Fruit fly (Drosophila melanogaster) whole organism, embryonic: ENCODE measurements around the gene CG5377.

Experiments used
- Aef1 ChIP-seq: fragments of 200-800 bp; sonication (Bioruptor generic); IDR thresholded peaks from 3 replicates; pipeline ENCODE4 v1.3.6; 2022; ENCODE audit warnings: missing biosample characterization, missing genetic modification characterization
- B-H2 ChIP-seq: fragments of 200-800 bp; sonication (Bioruptor generic); optimal IDR thresholded peaks from 2 replicates; lab custom pipeline; 2018; ENCODE audit warnings: missing biosample characterization, mild to moderate bottlenecking, missing genetic modification characterization
- CG10209 ChIP-seq: fragments of 200-800 bp; sonication (Bioruptor generic); optimal IDR thresholded peaks from 3 replicates; lab custom pipeline; 2017; ENCODE audit warnings: missing biosample characterization, mild to moderate bottlenecking, missing genetic modification characterization, missing genetic modification reagents
- CG10366 ChIP-seq: fragments of 200-800 bp; sonication (Bioruptor generic); IDR thresholded peaks from 2 replicates; pipeline ENCODE4 v1.3.6; 2022; ENCODE audit warnings: missing biosample characterization, missing genetic modification characterization
- CG11696 ChIP-seq: fragments of 200-800 bp; sonication (Bioruptor generic); IDR thresholded peaks from 2 replicates; pipeline ENCODE4 v1.3.6; 2022; ENCODE audit warnings: missing biosample characterization, missing genetic modification characterization
- CG12236 ChIP-seq: fragments of 200-800 bp; sonication (Bioruptor generic); optimal IDR thresholded peaks from 2 replicates; lab custom pipeline; 2016; ENCODE audit warnings: missing biosample characterization, missing genetic modification characterization
- CG12744 ChIP-seq: fragments of 200-800 bp; sonication (Bioruptor generic); optimal IDR thresholded peaks from 2 replicates; lab custom pipeline; 2016; ENCODE audit warnings: missing biosample characterization, missing genetic modification characterization
- CG14441 ChIP-seq: fragments of 200-800 bp; sonication (Bioruptor generic); IDR thresholded peaks from 2 replicates; pipeline ENCODE4 v1.3.6; 2022; ENCODE audit warnings: missing biosample characterization, missing genetic modification characterization
- CG15011 ChIP-seq: fragments of 200-800 bp; sonication (Bioruptor generic); optimal IDR thresholded peaks from 3 replicates; lab custom pipeline; 2018; ENCODE audit warnings: missing biosample characterization, mild to moderate bottlenecking, missing genetic modification characterization
- CG1603 ChIP-seq: fragments of 200-800 bp; sonication (Bioruptor generic); optimal IDR thresholded peaks from 2 replicates; lab custom pipeline; 2019; ENCODE audit warnings: missing biosample characterization, mild to moderate bottlenecking, missing genetic modification characterization, moderate library complexity
- CG1647 ChIP-seq: fragments of 200-800 bp; sonication (Bioruptor generic); optimal IDR thresholded peaks from 3 replicates; lab custom pipeline; 2016; ENCODE audit warnings: missing biosample characterization, missing genetic modification characterization
- CG17361 ChIP-seq: fragments of 200-800 bp; sonication (Bioruptor generic); IDR thresholded peaks from 3 replicates; pipeline ENCODE4 v1.3.6; 2022; ENCODE audit warnings: missing biosample characterization, missing genetic modification characterization
- CG17568 ChIP-seq: fragments of 200-800 bp; sonication (Bioruptor generic); optimal IDR thresholded peaks from 2 replicates; lab custom pipeline; 2018; ENCODE audit warnings: missing biosample characterization, mild to moderate bottlenecking, missing genetic modification characterization, moderate library complexity
- CG32532 ChIP-seq: fragments of 200-800 bp; sonication (Bioruptor generic); IDR thresholded peaks from 2 replicates; pipeline ENCODE4 v1.3.6; 2022; ENCODE audit warnings: missing biosample characterization, missing genetic modification characterization
- CG32772 ChIP-seq: fragments of 200-800 bp; sonication (Bioruptor generic); IDR thresholded peaks from 2 replicates; pipeline ENCODE4 v1.3.6; 2022; ENCODE audit warnings: missing biosample characterization, missing genetic modification characterization
- CG4820 ChIP-seq: fragments of 200-800 bp; sonication (Bioruptor generic); optimal IDR thresholded peaks from 3 replicates; lab custom pipeline; 2016; ENCODE audit warnings: missing biosample characterization, missing genetic modification characterization
- CG5245 ChIP-seq: fragments of 200-800 bp; sonication (Bioruptor generic); optimal IDR thresholded peaks from 3 replicates; lab custom pipeline; 2016; ENCODE audit warnings: missing biosample characterization, missing genetic modification characterization
- CG6175 ChIP-seq: fragments of 200-800 bp; sonication (Bioruptor generic); IDR thresholded peaks from 3 replicates; pipeline ENCODE4 v1.3.6; 2022; ENCODE audit warnings: missing biosample characterization, missing genetic modification characterization
- CG6654 ChIP-seq: fragments of 200-800 bp; sonication (Bioruptor generic); optimal IDR thresholded peaks from 2 replicates; lab custom pipeline; 2017; ENCODE audit warnings: missing biosample characterization, mild to moderate bottlenecking, missing genetic modification characterization
- CG7357 ChIP-seq: fragments of 200-800 bp; sonication (Bioruptor generic); IDR thresholded peaks from 3 replicates; pipeline ENCODE4 v1.3.6; 2022; ENCODE audit warnings: missing biosample characterization, missing genetic modification characterization
- CG8388 ChIP-seq: fragments of 200-800 bp; sonication (Bioruptor generic); optimal IDR thresholded peaks from 2 replicates; lab custom pipeline; 2019; ENCODE audit warnings: missing biosample characterization, mild to moderate bottlenecking, missing genetic modification characterization, moderate library complexity
- CG9609 ChIP-seq: fragments of 200-800 bp; sonication (Bioruptor generic); optimal IDR thresholded peaks from 3 replicates; lab custom pipeline; 2016; ENCODE audit warnings: missing biosample characterization, missing genetic modification characterization
- Chrac-16 ChIP-seq: fragments of 200-800 bp; sonication (Bioruptor generic); optimal IDR thresholded peaks from 3 replicates; lab custom pipeline; 2016; ENCODE audit warnings: missing biosample characterization, missing genetic modification characterization
- Dip3 ChIP-seq: fragments of 200-800 bp; sonication (Bioruptor generic); optimal IDR thresholded peaks from 3 replicates; lab custom pipeline; 2016; ENCODE audit warnings: missing biosample characterization, missing genetic modification characterization
- ERR ChIP-seq: fragments of 200-800 bp; sonication (Bioruptor generic); optimal IDR thresholded peaks from 2 replicates; lab custom pipeline; 2016; ENCODE audit warnings: missing biosample characterization, missing genetic modification characterization
- HLHmδ ChIP-seq: fragments of 200-800 bp; sonication (Bioruptor generic); optimal IDR thresholded peaks from 2 replicates; lab custom pipeline; 2018; ENCODE audit warnings: missing biosample characterization, mild to moderate bottlenecking, missing genetic modification characterization, moderate library complexity
- Hmx ChIP-seq: fragments of 200-800 bp; sonication (Bioruptor generic); optimal IDR thresholded peaks from 2 replicates; lab custom pipeline; 2016; ENCODE audit warnings: missing biosample characterization, missing genetic modification characterization
- Hr3 ChIP-seq: fragments of 200-800 bp; sonication (Bioruptor generic); optimal IDR thresholded peaks from 3 replicates; lab custom pipeline; 2016; ENCODE audit warnings: missing biosample characterization, missing genetic modification characterization
- Lim3 ChIP-seq: fragments of 200-800 bp; sonication (Bioruptor generic); IDR thresholded peaks from 2 replicates; pipeline ENCODE4 v1.3.6; 2022; ENCODE audit warnings: missing biosample characterization, missing genetic modification characterization
- Med ChIP-seq: fragments of 200-800 bp; sonication (Bioruptor generic); peaks from one replicate; lab custom pipeline; 2016; ENCODE audit warnings: missing biosample characterization, missing genetic modification characterization, mild to moderate bottlenecking, inconsistent platforms, moderate library complexity
- Spps ChIP-seq: fragments of 200-800 bp; sonication (Bioruptor generic); optimal IDR thresholded peaks from 2 replicates; lab custom pipeline; 2018; ENCODE audit warnings: missing biosample characterization, mild to moderate bottlenecking, missing genetic modification characterization
- Ssrp ChIP-seq: fragments of 200-800 bp; sonication (Bioruptor generic); optimal IDR thresholded peaks from 2 replicates; lab custom pipeline; 2018; ENCODE audit warnings: missing biosample characterization, mild to moderate bottlenecking, missing genetic modification characterization, moderate library complexity
- Stat92E ChIP-seq, 3 experiments: fragments of >200 bp in 2 of 3; fragments of 200-800 bp in 1 of 3; sonication (Bioruptor generic) in 1 of 3; optimal IDR thresholded peaks; 2 replicates each; lab custom pipeline; 2017 to 2019; ENCODE audit warnings: missing biosample characterization in 3 of 3, missing genetic modification characterization in 3 of 3, mild to moderate bottlenecking in 1 of 3, moderate library complexity in 1 of 3
- br ChIP-seq: fragments of >200 bp; optimal IDR thresholded peaks from 2 replicates; lab custom pipeline; 2017
- bsh ChIP-seq, 2 experiments: fragments of 200-800 bp; sonication (Bioruptor generic); optimal IDR thresholded peaks; 2 replicates each; lab custom pipeline; 2017 to 2018; ENCODE audit warnings: mild to moderate bottlenecking in 2 of 2, missing biosample characterization in 2 of 2, missing genetic modification characterization in 2 of 2, moderate library complexity in 1 of 2
- chm ChIP-seq: fragments of 200-800 bp; sonication (Bioruptor generic); IDR thresholded peaks from 2 replicates; pipeline ENCODE4 v1.3.6; 2022; ENCODE audit warnings: missing biosample characterization, missing genetic modification characterization
- hb ChIP-seq: fragments of 200-800 bp; sonication (Bioruptor generic); IDR thresholded peaks from 3 replicates; pipeline ENCODE4 v1.3.6; 2022; ENCODE audit warnings: missing biosample characterization, missing genetic modification characterization; ENCODE audit not compliant: partially characterized antibody
- jing ChIP-seq: fragments of 200-800 bp; sonication (Bioruptor generic); optimal IDR thresholded peaks from 2 replicates; lab custom pipeline; 2018; ENCODE audit warnings: missing biosample characterization, mild to moderate bottlenecking, missing genetic modification characterization
- ken ChIP-seq: fragments of 200-800 bp; sonication (Bioruptor generic); IDR thresholded peaks from 3 replicates; pipeline ENCODE4 v1.3.6; 2022; ENCODE audit warnings: missing biosample characterization, missing genetic modification characterization
- nerfin-1 ChIP-seq: fragments of 200-800 bp; sonication (Bioruptor generic); optimal IDR thresholded peaks from 3 replicates; lab custom pipeline; 2019; ENCODE audit warnings: missing biosample characterization, mild to moderate bottlenecking, missing genetic modification characterization, moderate library complexity
- onecut ChIP-seq: fragments of 200-800 bp; sonication (Bioruptor generic); IDR thresholded peaks from 2 replicates; pipeline ENCODE4 v1.3.6; 2022; ENCODE audit warnings: missing biosample characterization, missing genetic modification characterization
- sens-2 ChIP-seq: fragments of 200-800 bp; sonication (Bioruptor generic); IDR thresholded peaks from 2 replicates; pipeline ENCODE4 v1.3.6; 2022; ENCODE audit warnings: missing biosample characterization, missing genetic modification characterization
- sima ChIP-seq: fragments of 200-800 bp; sonication (Bioruptor generic); optimal IDR thresholded peaks from 2 replicates; lab custom pipeline; 2016; ENCODE audit warnings: missing biosample characterization, missing genetic modification characterization
- sr ChIP-seq: fragments of 200-800 bp; sonication (Bioruptor generic); IDR thresholded peaks from 3 replicates; pipeline ENCODE4 v1.3.6; 2022; ENCODE audit warnings: missing biosample characterization, missing genetic modification characterization
- stc ChIP-seq: fragments of 200-800 bp; sonication (Bioruptor generic); IDR thresholded peaks from 2 replicates; pipeline ENCODE4 v1.3.6; 2022; ENCODE audit warnings: missing biosample characterization, missing genetic modification characterization
- tap ChIP-seq: fragments of 200-800 bp; optimal IDR thresholded peaks from 3 replicates; lab custom pipeline; 2019; ENCODE audit warnings: missing biosample characterization, mild to moderate bottlenecking, missing genetic modification characterization, moderate library complexity
- tgo ChIP-seq: fragments of 200-800 bp; sonication (Bioruptor generic); IDR thresholded peaks from 3 replicates; pipeline ENCODE4 v1.3.6; 2022; ENCODE audit warnings: missing biosample characterization, missing genetic modification characterization
- tll ChIP-seq, 2 experiments: fragments of 200-800 bp in 1 of 2; fragments of >200 bp in 1 of 2; sonication (Bioruptor generic) in 1 of 2; optimal IDR thresholded peaks; 2 replicates each; lab custom pipeline; 2017 to 2019; ENCODE audit warnings: missing biosample characterization in 2 of 2, missing genetic modification characterization in 2 of 2, mild to moderate bottlenecking in 1 of 2, moderate library complexity in 1 of 2
- trh ChIP-seq: fragments of 200-800 bp; sonication (Bioruptor generic); optimal IDR thresholded peaks from 2 replicates; lab custom pipeline; 2016; ENCODE audit warnings: missing biosample characterization, missing genetic modification characterization
- tup ChIP-seq: fragments of 200-800 bp; sonication (Bioruptor generic); optimal IDR thresholded peaks from 2 replicates; lab custom pipeline; 2016; ENCODE audit warnings: missing biosample characterization, mild to moderate bottlenecking, missing genetic modification characterization, moderate library complexity
- usp ChIP-seq: fragments of >200 bp; optimal IDR thresholded peaks from 2 replicates; lab custom pipeline; 2017; ENCODE audit warnings: missing biosample characterization, missing genetic modification characterization
- wek ChIP-seq: fragments of 200-800 bp; sonication (Bioruptor generic); optimal IDR thresholded peaks from 3 replicates; lab custom pipeline; 2018; ENCODE audit warnings: missing biosample characterization, mild to moderate bottlenecking, missing genetic modification characterization, moderate library complexity
- zfh1 ChIP-seq: fragments of 200-800 bp; sonication (Bioruptor generic); IDR thresholded peaks from 3 replicates; pipeline ENCODE4 v1.3.6; 2022; ENCODE audit warnings: missing biosample characterization, missing genetic modification characterization

The CG5377 gene

dm6 chr3R:22487037-22487492, 19.1 kb upstream of the CG5377 start, which contains the start of gene Pfdn5 (continued):
- TF ChIP-seq CG1603 (tag; lab: Kevin White, UChicago) (no peak), Spps (tag; lab: Kevin White, UChicago) (no peak), CG11696 (GFP tag; lab: Robert Waterston, UW) (no peak), Stat92E (GFP tag; optimal IDR thresholded peaks at IDR 0.05; lab: Kevin White, UChicago) (no peak), Chrac-16 (no peak), CG4820 (no peak), CG1647 (no peak), tap (tag; lab: Kevin White, UChicago) (no peak), Lim3 (GFP tag; lab: Robert Waterston, UW) (no peak), CG12236 (GFP tag; lab: Kevin White, UChicago) (no peak), Med (GFP tag; lab: Kevin White, UChicago) (peak; percentile 87), CG7357 (GFP tag; lab: Robert Waterston, UW) (no peak), CG9609 (GFP tag; lab: Kevin White, UChicago) (no peak), CG32532 (GFP tag; lab: Robert Waterston, UW) (no peak), ken (GFP tag; lab: Robert Waterston, UW) (no peak), hb (GFP tag; lab: Robert Waterston, UW) (peak; percentile 86), CG6175 (GFP tag; lab: Robert Waterston, UW) (no peak), CG6654 (GFP tag; lab: Kevin White, UChicago) (no peak), ERR (no peak), chm (GFP tag; lab: Robert Waterston, UW) (no peak), sr (GFP tag; lab: Robert Waterston, UW) (peak; percentile 43; the same call in 1 of the 3 replicates), CG15011 (GFP tag; lab: Kevin White, UChicago) (no peak), Aef1 (GFP tag; lab: Robert Waterston, UW) (no peak), Hr3 (GFP tag; lab: Kevin White, UChicago) (no peak), tup (GFP tag; lab: Kevin White, UChicago) (no peak), zfh1 (GFP tag; lab: Robert Waterston, UW) (no peak), CG12744 (GFP tag; lab: Kevin White, UChicago) (no peak), CG5245 (GFP tag; lab: Kevin White, UChicago) (no peak), HLHmδ (GFP tag; lab: Kevin White, UChicago) (no peak), jing (no peak), B-H2 (peak; percentile 38), CG14441 (GFP tag; lab: Robert Waterston, UW) (no peak), Dip3 (GFP tag; lab: Kevin White, UChicago) (no peak), CG17361 (no peak), stc (GFP tag; lab: Robert Waterston, UW) (no peak), tll (GFP tag; optimal IDR thresholded peaks at IDR 0.05; lab: Kevin White, UChicago) (no peak), Ssrp (tag; lab: Kevin White, UChicago) (no peak), CG32772 (no peak), onecut (GFP tag; lab: Robert Waterston, UW) (no peak), CG10209 (GFP tag; lab: Kevin White, UChicago) (no peak), sens-2 (GFP tag; lab: Robert Waterston, UW) (no peak), Hmx (GFP tag; lab: Kevin White, UChicago) (no peak), CG8388 (GFP tag; lab: Kevin White, UChicago) (no peak), CG17568 (GFP tag; lab: Kevin White, UChicago) (no peak), wek (no peak), br (no peak), usp (GFP tag; lab: Kevin White, UChicago) (no peak), trh (no peak), bsh (GFP tag; optimal IDR thresholded peaks at IDR 0.05; lab: Kevin White, UChicago) (no peak), nerfin-1 (tag; lab: Kevin White, UChicago) (no peak), CG10366 (GFP tag; lab: Robert Waterston, UW) (no peak), sima (GFP tag; lab: Kevin White, UChicago) (no peak), tgo (GFP tag; lab: Robert Waterston, UW) (no peak)
